Fruit fly (Drosophila melanogaster) whole organism, embryonic: ENCODE measurements around the gene CG1738.

Source experiments
- Bdp1 ChIP-seq: fragments of 200-800 bp; sonication (Bioruptor generic); optimal IDR thresholded peaks from 3 replicates; lab custom pipeline; 2016; ENCODE audit warnings: missing biosample characterization, missing genetic modification characterization
- CG10431 ChIP-seq: fragments of 200-800 bp; sonication (Bioruptor generic); optimal IDR thresholded peaks from 3 replicates; lab custom pipeline; 2018; ENCODE audit warnings: missing biosample characterization, mild to moderate bottlenecking, missing genetic modification characterization
- CG12299 ChIP-seq: fragments of 200-800 bp; sonication (Bioruptor generic); optimal IDR thresholded peaks from 2 replicates; lab custom pipeline; 2018; ENCODE audit warnings: missing biosample characterization, mild to moderate bottlenecking, missing genetic modification characterization
- CG12942 ChIP-seq: fragments of 200-800 bp; sonication (Bioruptor generic); optimal IDR thresholded peaks from 3 replicates; lab custom pipeline; 2016; ENCODE audit warnings: missing biosample characterization, missing genetic modification characterization
- CG13424 ChIP-seq: fragments of 200-800 bp; sonication (Bioruptor generic); optimal IDR thresholded peaks from 2 replicates; lab custom pipeline; 2019; ENCODE audit warnings: missing biosample characterization, mild to moderate bottlenecking, missing genetic modification characterization, moderate library complexity
- CG15514 ChIP-seq: fragments of 200-800 bp; sonication (Bioruptor generic); optimal IDR thresholded peaks from 3 replicates; lab custom pipeline; 2017; ENCODE audit warnings: missing biosample characterization, missing genetic modification characterization, mild to moderate bottlenecking, moderate library complexity, missing genetic modification reagents
- CG2889 ChIP-seq: fragments of 200-800 bp; sonication (Bioruptor generic); IDR thresholded peaks from 3 replicates; pipeline ENCODE4 v1.3.6; 2022; ENCODE audit warnings: missing biosample characterization, missing genetic modification characterization
- CG3281 ChIP-seq: fragments of 200-800 bp; sonication (Bioruptor generic); optimal IDR thresholded peaks from 3 replicates; lab custom pipeline; 2017; ENCODE audit warnings: missing biosample characterization, mild to moderate bottlenecking, missing genetic modification characterization
- CG3407 ChIP-seq: fragments of 200-800 bp; sonication (Bioruptor generic); optimal IDR thresholded peaks from 2 replicates; lab custom pipeline; 2018; ENCODE audit warnings: missing biosample characterization, mild to moderate bottlenecking, missing genetic modification characterization
- CG34376 ChIP-seq: fragments of 200-800 bp; sonication (Bioruptor generic); optimal IDR thresholded peaks from 2 replicates; lab custom pipeline; 2018; ENCODE audit warnings: missing biosample characterization, mild to moderate bottlenecking, missing genetic modification characterization
- CG5180 ChIP-seq: fragments of 200-800 bp; sonication (Bioruptor generic); optimal IDR thresholded peaks from 3 replicates; lab custom pipeline; 2017; ENCODE audit warnings: missing biosample characterization, missing genetic modification characterization, mild to moderate bottlenecking, moderate library complexity, missing genetic modification reagents
- CG6254 ChIP-seq: fragments of 200-800 bp; sonication (Bioruptor generic); optimal IDR thresholded peaks from 3 replicates; lab custom pipeline; 2017; ENCODE audit warnings: mild to moderate bottlenecking, missing biosample characterization, missing genetic modification reagents, missing genetic modification characterization
- CG6689 ChIP-seq: fragments of 200-800 bp; sonication (Bioruptor generic); IDR thresholded peaks from 2 replicates; pipeline ENCODE4 v1.3.6; 2022; ENCODE audit warnings: missing biosample characterization, missing genetic modification characterization
- CG6813 ChIP-seq: fragments of 200-800 bp; sonication (Bioruptor generic); optimal IDR thresholded peaks from 2 replicates; lab custom pipeline; 2017; ENCODE audit warnings: missing biosample characterization, missing genetic modification characterization, mild to moderate bottlenecking, moderate library complexity, missing genetic modification reagents
- CG7271 ChIP-seq: fragments of 200-800 bp; sonication (Bioruptor generic); optimal IDR thresholded peaks from 2 replicates; lab custom pipeline; 2018; ENCODE audit warnings: missing biosample characterization, mild to moderate bottlenecking, missing genetic modification characterization, moderate library complexity
- CG7839 ChIP-seq: fragments of 200-800 bp; sonication (Bioruptor generic); optimal IDR thresholded peaks from 3 replicates; lab custom pipeline; 2018; ENCODE audit warnings: missing biosample characterization, mild to moderate bottlenecking, missing genetic modification characterization, moderate library complexity
- CG7963 ChIP-seq: fragments of 200-800 bp; sonication (Bioruptor generic); IDR thresholded peaks from 3 replicates; pipeline ENCODE4 v1.3.6; 2022; ENCODE audit warnings: missing biosample characterization, missing genetic modification characterization; ENCODE audit not compliant: partially characterized antibody
- Deaf1 ChIP-seq: fragments of 200-800 bp; optimal IDR thresholded peaks from 3 replicates; lab custom pipeline; 2019; ENCODE audit warnings: missing biosample characterization, mild to moderate bottlenecking, missing genetic modification characterization, moderate library complexity
- Doc3 ChIP-seq: fragments of 200-800 bp; sonication (Bioruptor generic); IDR thresholded peaks from 3 replicates; pipeline ENCODE4 v1.3.6; 2022; ENCODE audit warnings: missing biosample characterization, missing genetic modification characterization; ENCODE audit not compliant: partially characterized antibody
- Ets65A ChIP-seq: fragments of 200-800 bp; sonication (Bioruptor generic); peaks from one replicate; lab custom pipeline; 2016; ENCODE audit warnings: missing biosample characterization, missing genetic modification characterization
- Fer3 ChIP-seq: fragments of 200-800 bp; sonication (Bioruptor generic); optimal IDR thresholded peaks from 2 replicates; lab custom pipeline; 2018; ENCODE audit warnings: missing biosample characterization, mild to moderate bottlenecking, missing genetic modification characterization, moderate library complexity
- H2.0 ChIP-seq: fragments of 200-800 bp; sonication (Bioruptor generic); IDR thresholded peaks from 2 replicates; pipeline ENCODE4 v1.3.6; 2022; ENCODE audit warnings: missing biosample characterization, missing genetic modification characterization
- HHEX ChIP-seq: fragments of 200-800 bp; sonication (Bioruptor generic); optimal IDR thresholded peaks from 3 replicates; lab custom pipeline; 2017; ENCODE audit warnings: missing biosample characterization, mild to moderate bottlenecking, missing genetic modification characterization, missing genetic modification reagents
- HLHmδ ChIP-seq: fragments of 200-800 bp; sonication (Bioruptor generic); optimal IDR thresholded peaks from 2 replicates; lab custom pipeline; 2018; ENCODE audit warnings: missing biosample characterization, mild to moderate bottlenecking, missing genetic modification characterization, moderate library complexity
- HmgD ChIP-seq: fragments of 200-800 bp; sonication (Bioruptor generic); optimal IDR thresholded peaks from 3 replicates; lab custom pipeline; 2016; ENCODE audit warnings: missing biosample characterization, missing genetic modification characterization
- HmgZ ChIP-seq: fragments of 200-800 bp; sonication (Bioruptor generic); optimal IDR thresholded peaks from 2 replicates; lab custom pipeline; 2018; ENCODE audit warnings: missing biosample characterization, mild to moderate bottlenecking, missing genetic modification characterization
- Six4 ChIP-seq: fragments of 200-800 bp; sonication (Bioruptor generic); optimal IDR thresholded peaks from 2 replicates; lab custom pipeline; 2016; ENCODE audit warnings: missing biosample characterization, missing genetic modification characterization
- Sox100B ChIP-seq: fragments of 200-800 bp; sonication (Bioruptor generic); optimal IDR thresholded peaks from 3 replicates; lab custom pipeline; 2018; ENCODE audit warnings: missing biosample characterization, mild to moderate bottlenecking, missing genetic modification characterization
- Taf1 ChIP-seq: fragments of 200-800 bp; sonication (Bioruptor generic); IDR thresholded peaks from 2 replicates; pipeline ENCODE4 v1.3.6; 2022; ENCODE audit warnings: missing biosample characterization, missing genetic modification characterization
- Tbp ChIP-seq: fragments of >200 bp; optimal IDR thresholded peaks from 2 replicates; lab custom pipeline; 2018; ENCODE audit warnings: missing biosample characterization, missing genetic modification characterization
- ap ChIP-seq: fragments of 200-800 bp; sonication (Bioruptor generic); IDR thresholded peaks from 2 replicates; pipeline ENCODE4 v1.3.6; 2022; ENCODE audit warnings: missing biosample characterization, missing genetic modification characterization
- ato ChIP-seq: fragments of 200-800 bp; sonication (Bioruptor generic); IDR thresholded peaks from 2 replicates; pipeline ENCODE4 v1.3.6; 2022; ENCODE audit warnings: missing biosample characterization, missing genetic modification characterization; ENCODE audit not compliant: partially characterized antibody
- bowl ChIP-seq: fragments of 200-800 bp; sonication (Bioruptor generic); IDR thresholded peaks from 2 replicates; pipeline ENCODE4 v1.3.6; 2022; ENCODE audit warnings: missing biosample characterization, missing genetic modification characterization
- chn ChIP-seq: fragments of 200-800 bp; sonication (Bioruptor generic); optimal IDR thresholded peaks from 2 replicates; lab custom pipeline; 2016; ENCODE audit warnings: missing biosample characterization, missing genetic modification characterization
- eve ChIP-seq, 2 experiments: fragments of >200 bp; optimal IDR thresholded peaks; 2 replicates each; lab custom pipeline; 2017; ENCODE audit warnings: missing biosample characterization in 2 of 2, missing genetic modification characterization in 2 of 2
- fd96Cb ChIP-seq: fragments of 200-800 bp; sonication (Bioruptor generic); optimal IDR thresholded peaks from 2 replicates; lab custom pipeline; 2018; ENCODE audit warnings: missing biosample characterization, mild to moderate bottlenecking, missing genetic modification characterization, moderate library complexity
- fu2 ChIP-seq: fragments of 200-800 bp; sonication (Bioruptor generic); optimal IDR thresholded peaks from 2 replicates; lab custom pipeline; 2016; ENCODE audit warnings: missing biosample characterization, missing genetic modification characterization
- gfzf ChIP-seq: fragments of 200-800 bp; sonication (Bioruptor generic); optimal IDR thresholded peaks from 2 replicates; lab custom pipeline; 2016; ENCODE audit warnings: missing biosample characterization, mild to moderate bottlenecking, missing genetic modification characterization, moderate library complexity
- gsb-n ChIP-seq: fragments of 200-800 bp; sonication (Bioruptor generic); optimal IDR thresholded peaks from 3 replicates; lab custom pipeline; 2018; ENCODE audit warnings: missing biosample characterization, mild to moderate bottlenecking, missing genetic modification characterization
- her ChIP-seq: fragments of 200-800 bp; sonication (Bioruptor generic); optimal IDR thresholded peaks from 2 replicates; lab custom pipeline; 2016; ENCODE audit warnings: missing biosample characterization, missing genetic modification characterization
- hth ChIP-seq: fragments of >200 bp; optimal IDR thresholded peaks from 2 replicates; lab custom pipeline; 2017; ENCODE audit warnings: inconsistent platforms
- oc ChIP-seq: fragments of 200-800 bp; sonication (Bioruptor generic); optimal IDR thresholded peaks from 2 replicates; lab custom pipeline; 2018; ENCODE audit warnings: missing biosample characterization, mild to moderate bottlenecking, missing genetic modification characterization, moderate library complexity
- odd ChIP-seq: fragments of 200-800 bp; sonication (Bioruptor generic); optimal IDR thresholded peaks from 2 replicates; lab custom pipeline; 2017; ENCODE audit warnings: missing biosample characterization, mild to moderate bottlenecking, missing genetic modification characterization
- pb ChIP-seq: fragments of 200-800 bp; sonication (Bioruptor generic); optimal IDR thresholded peaks from 3 replicates; lab custom pipeline; 2016; ENCODE audit warnings: missing biosample characterization, missing genetic modification characterization
- sqz ChIP-seq: fragments of 200-800 bp; sonication (Bioruptor generic); optimal IDR thresholded peaks from 3 replicates; lab custom pipeline; 2018; ENCODE audit warnings: missing biosample characterization, mild to moderate bottlenecking, missing genetic modification characterization
- ssp ChIP-seq: fragments of 200-800 bp; sonication (Bioruptor generic); IDR thresholded peaks from 2 replicates; pipeline ENCODE4 v1.3.6; 2022; ENCODE audit warnings: missing biosample characterization, missing genetic modification characterization
- tio ChIP-seq: fragments of 200-800 bp; sonication (Bioruptor generic); optimal IDR thresholded peaks from 2 replicates; lab custom pipeline; 2017; ENCODE audit warnings: missing biosample characterization, missing genetic modification characterization, inconsistent platforms
- ttk ChIP-seq: fragments of 200-800 bp; sonication (Bioruptor generic); IDR thresholded peaks from 2 replicates; pipeline ENCODE4 v2.1.2; 2022; ENCODE audit warnings: missing biosample characterization, missing genetic modification characterization
- wdn ChIP-seq: fragments of 200-800 bp; sonication (Bioruptor generic); IDR thresholded peaks from 2 replicates; pipeline ENCODE4 v1.3.6; 2022; ENCODE audit warnings: missing biosample characterization, missing genetic modification characterization
- z ChIP-seq: fragments of 200-800 bp; sonication (Bioruptor generic); IDR thresholded peaks from 3 replicates; pipeline ENCODE4 v1.3.6; 2022; ENCODE audit warnings: missing biosample characterization, missing genetic modification characterization

Gene CG1738

DNA sequence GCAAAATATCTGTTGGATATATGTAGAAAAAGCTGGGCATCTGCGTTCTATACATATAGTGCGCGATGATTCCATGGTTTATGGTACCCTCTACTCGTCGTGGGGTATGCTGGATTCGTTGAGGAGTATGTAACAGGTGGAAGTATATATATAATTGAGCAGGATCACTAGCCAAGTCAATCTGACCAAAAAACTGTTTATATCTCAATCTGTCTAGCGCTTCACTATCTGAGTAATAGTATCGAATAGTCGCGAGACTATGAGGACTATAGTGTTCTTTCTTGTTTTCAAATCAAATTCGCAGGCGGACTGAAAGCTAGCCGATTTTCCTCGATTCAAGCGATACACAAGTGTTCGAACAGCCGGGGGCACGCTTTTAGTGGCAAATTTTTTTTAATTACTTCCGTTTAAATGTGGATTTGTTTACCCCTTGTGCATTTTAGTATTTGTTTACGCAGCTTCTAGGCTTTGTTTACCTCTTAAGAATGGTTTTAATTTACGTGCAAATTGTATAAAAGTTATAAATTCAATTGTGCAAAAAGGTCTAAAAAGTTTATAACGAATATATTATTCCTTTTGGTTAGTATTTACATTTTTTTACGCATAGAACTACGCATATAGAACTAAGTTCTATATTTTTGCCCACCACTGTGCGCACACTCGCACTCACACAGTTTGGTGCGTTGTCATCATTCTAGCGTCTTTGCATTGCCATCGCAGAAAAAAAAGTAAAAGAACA lies 41.9 kb downstream of the CG1738 start (continued):
- peak; percentile 85 for TF ChIP-seq Fer3 (tag; lab: Kevin White, UChicago)
- peak; percentile 79 for TF ChIP-seq CG6689 (GFP tag; lab: Robert Waterston, UW)
- TF ChIP-seq Doc3 (GFP tag; lab: Robert Waterston, UW): no peak
- TF ChIP-seq CG7963 (GFP tag; lab: Robert Waterston, UW): no peak
- TF ChIP-seq bowl: peak; percentile 77
- peak; percentile 77 for TF ChIP-seq her (GFP tag; lab: Kevin White, UChicago)
- peak; percentile 70 for TF ChIP-seq Bdp1 (GFP tag; lab: Kevin White, UChicago)
- peak; percentile 55 for TF ChIP-seq CG6254
- peak; percentile 70 for TF ChIP-seq ssp (GFP tag; lab: Robert Waterston, UW)
- peak; percentile 74 for TF ChIP-seq ap (GFP tag; lab: Robert Waterston, UW)
- peak; percentile 81 for TF ChIP-seq Taf1 (GFP tag; lab: Robert Waterston, UW)
- peak; percentile 22 for TF ChIP-seq gsb-n
- no peak for TF ChIP-seq CG10431
- no peak for TF ChIP-seq ato
- TF ChIP-seq H2.0 (GFP tag; lab: Robert Waterston, UW): peak; percentile 86
- TF ChIP-seq HHEX: peak; percentile 71
- peak; percentile 78 for TF ChIP-seq CG13424 (tag; lab: Kevin White, UChicago)
- no peak for TF ChIP-seq CG7271 (tag; lab: Kevin White, UChicago)
- TF ChIP-seq sqz (GFP tag; lab: Kevin White, UChicago): peak; percentile 43
- peak in 1 of 2 experiments; percentile 88 for TF ChIP-seq eve (GFP tag; optimal IDR thresholded peaks at IDR 0.05; lab: Kevin White, UChicago)
- peak; percentile 47 for TF ChIP-seq Deaf1 (tag; lab: Kevin White, UChicago)
- TF ChIP-seq pb (GFP tag; lab: Kevin White, UChicago): peak; percentile 79
- TF ChIP-seq CG12299 (tag; lab: Kevin White, UChicago): no peak
- TF ChIP-seq fd96Cb (tag; lab: Kevin White, UChicago): peak; percentile 68
- peak; percentile 97 for TF ChIP-seq Ets65A (GFP tag; lab: Kevin White, UChicago)
- TF ChIP-seq HLHmδ (GFP tag; lab: Kevin White, UChicago): no peak
- peak; percentile 22 for TF ChIP-seq CG3407 (GFP tag; lab: Kevin White, UChicago)
- TF ChIP-seq CG15514: peak; percentile 67
- peak; percentile 77 for TF ChIP-seq odd (GFP tag; lab: Kevin White, UChicago)
- peak; percentile 64 for TF ChIP-seq CG12942 (GFP tag; lab: Kevin White, UChicago)
- peak; percentile 80 for TF ChIP-seq wdn (GFP tag; lab: Robert Waterston, UW)
- TF ChIP-seq oc (tag; lab: Kevin White, UChicago): peak; percentile 61
- no peak for TF ChIP-seq gfzf (GFP tag; lab: Kevin White, UChicago)
- peak; percentile 9 for TF ChIP-seq HmgD (GFP tag; lab: Kevin White, UChicago)
- peak; percentile 83 for TF ChIP-seq CG3281
- TF ChIP-seq CG7839 (tag; lab: Kevin White, UChicago): peak; percentile 85
- TF ChIP-seq hth (lab: Kevin White, UChicago): no peak
- peak; percentile 84 for TF ChIP-seq HmgZ (tag; lab: Kevin White, UChicago)
- peak; percentile 82 for TF ChIP-seq ttk (GFP tag; lab: Robert Waterston, UW)
- TF ChIP-seq Six4 (GFP tag; lab: Kevin White, UChicago): peak; percentile 70
- TF ChIP-seq fu2 (GFP tag; lab: Kevin White, UChicago): peak; percentile 51
- peak; percentile 54 for TF ChIP-seq CG6813 (GFP tag; lab: Kevin White, UChicago)
- TF ChIP-seq Sox100B (GFP tag; lab: Kevin White, UChicago): peak; percentile 76
- TF ChIP-seq CG5180 (GFP tag; lab: Kevin White, UChicago): peak; percentile 70
- peak; percentile 84 for TF ChIP-seq tio (GFP tag; lab: Kevin White, UChicago)
- TF ChIP-seq chn (GFP tag; lab: Kevin White, UChicago): peak; percentile 67
- TF ChIP-seq z: no peak
- TF ChIP-seq CG2889: peak; percentile 88
- TF ChIP-seq Tbp (GFP tag; lab: Kevin White, UChicago): no peak
- TF ChIP-seq CG34376 (GFP tag; lab: Kevin White, UChicago): peak; percentile 31
